Fruit fly (Drosophila melanogaster) S2 (cell line): ENCODE data around the gene nrv1.
A peak's percentile ranks its signal among the peaks of the same experiment; 100 is the strongest.

Source experiments
- CG8478 ChIP-seq: fragments of >200 bp; optimal IDR thresholded peaks from 2 replicates; lab custom pipeline; 2018
- CTCF ChIP-seq, 2 experiments: fragments of >200 bp; optimal IDR thresholded peaks; 2 replicates each; lab custom pipeline; 2018

Gene nrv1

DNA sequence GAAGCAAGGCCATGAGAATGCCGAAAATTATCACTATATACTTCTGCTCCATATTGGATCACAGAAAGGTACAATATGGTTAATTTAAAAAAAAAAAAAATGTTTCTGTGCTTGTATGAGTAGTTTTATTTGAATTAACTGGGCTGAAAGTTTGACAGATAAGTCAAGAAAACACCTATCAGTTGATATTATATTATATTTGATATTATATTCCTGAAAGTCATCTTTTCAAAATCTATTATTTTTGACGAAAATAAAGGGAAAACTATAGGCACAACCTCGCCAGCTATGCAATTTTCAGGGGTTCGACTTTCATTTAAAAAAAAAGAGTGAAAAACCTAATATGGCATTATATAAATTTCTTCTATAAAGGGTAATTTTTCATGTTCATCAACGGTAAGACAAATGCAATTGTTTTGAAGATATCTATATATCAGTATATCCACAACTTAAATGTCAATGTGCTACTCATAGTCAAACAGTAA is 12.1 kb upstream of the nrv1 start, which contains the start of the genes nrv2 and CG43610:
TSS of gene nrv2 (minus strand) at position 101 of the 485 bp plus-strand sequence.
TSS of gene CG43610 (plus strand) at position 435 of the 485 bp plus-strand sequence.
- TF ChIP-seq CG8478 (no peak), CTCF (optimal IDR thresholded peaks at IDR 0.05; lab: Kevin White, UChicago) (no peak)

DNA sequence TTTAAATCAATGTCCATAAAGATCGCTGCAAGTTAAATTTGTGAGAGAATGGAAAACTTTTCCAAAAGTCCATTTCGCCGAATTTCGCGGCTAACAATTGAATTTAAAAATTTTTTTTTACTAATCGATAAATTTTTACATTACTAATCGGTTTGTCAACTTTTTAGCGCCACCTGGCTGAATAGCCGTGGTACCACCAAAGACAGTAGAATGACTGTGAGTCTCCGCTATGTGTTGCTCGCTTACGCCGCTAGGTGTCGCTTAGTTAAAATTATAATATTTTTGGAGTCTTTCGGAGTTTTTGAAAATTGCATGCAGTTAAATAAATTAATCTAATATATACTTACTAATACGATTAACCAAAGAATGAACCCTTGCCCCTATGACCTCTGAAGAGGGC is 10.7 kb upstream of the nrv1 start:
- TF ChIP-seq CG8478 (no peak), CTCF (optimal IDR thresholded peaks at IDR 0.05; lab: Kevin White, UChicago) (peak; percentile 80 to 98)

DNA sequence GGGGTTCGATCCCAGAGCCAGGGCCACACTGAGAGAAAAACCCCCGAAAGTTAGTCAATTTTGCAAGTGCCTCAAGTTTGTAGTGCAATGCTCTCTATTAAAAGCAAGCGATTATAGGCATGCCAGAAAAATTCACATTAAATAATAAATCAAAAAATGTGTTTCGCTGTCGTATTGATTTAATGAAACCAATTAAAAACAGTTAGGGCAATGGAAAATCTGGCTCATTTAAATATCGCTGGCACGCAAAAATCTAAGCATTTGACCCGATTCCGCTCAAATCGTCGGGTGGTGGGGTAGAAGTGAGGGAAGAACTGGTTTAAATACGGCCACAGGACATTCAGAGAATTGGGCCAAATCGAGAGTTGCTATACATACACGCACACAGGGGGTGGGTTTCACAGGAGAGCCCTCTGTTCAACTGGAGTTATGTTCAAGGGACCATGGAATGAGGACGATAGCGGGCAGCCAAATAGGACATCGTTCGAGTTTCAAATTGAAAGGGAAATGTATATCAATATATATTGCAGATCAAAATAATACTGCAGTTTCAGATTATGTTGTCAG is 8.4 kb upstream of the nrv1 start:
- TF ChIP-seq CTCF (optimal IDR thresholded peaks at IDR 0.05; lab: Kevin White, UChicago), result no peak
- no peak for TF ChIP-seq CG8478

DNA sequence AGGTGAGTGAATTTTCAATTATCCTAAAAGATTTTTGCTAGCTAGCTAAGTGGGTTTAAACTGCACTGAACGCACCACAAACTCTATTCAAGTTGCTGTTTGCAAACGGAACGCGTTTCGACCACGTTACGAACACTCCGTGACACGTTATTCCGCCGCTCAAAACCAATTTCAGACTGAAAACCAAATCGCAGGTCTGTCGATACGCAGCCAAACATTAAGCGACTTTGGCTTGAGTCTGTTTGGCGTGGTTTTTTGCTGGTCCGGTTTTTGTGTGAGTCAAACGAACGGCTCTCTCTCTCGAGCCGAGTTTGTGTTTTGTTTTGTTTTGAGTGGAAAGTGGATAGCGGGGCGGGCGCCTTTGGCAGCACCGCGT is 7.7 kb upstream of the nrv1 start:
- TF ChIP-seq CG8478 (no peak), CTCF (optimal IDR thresholded peaks at IDR 0.05; lab: Kevin White, UChicago) (no peak)

DNA sequence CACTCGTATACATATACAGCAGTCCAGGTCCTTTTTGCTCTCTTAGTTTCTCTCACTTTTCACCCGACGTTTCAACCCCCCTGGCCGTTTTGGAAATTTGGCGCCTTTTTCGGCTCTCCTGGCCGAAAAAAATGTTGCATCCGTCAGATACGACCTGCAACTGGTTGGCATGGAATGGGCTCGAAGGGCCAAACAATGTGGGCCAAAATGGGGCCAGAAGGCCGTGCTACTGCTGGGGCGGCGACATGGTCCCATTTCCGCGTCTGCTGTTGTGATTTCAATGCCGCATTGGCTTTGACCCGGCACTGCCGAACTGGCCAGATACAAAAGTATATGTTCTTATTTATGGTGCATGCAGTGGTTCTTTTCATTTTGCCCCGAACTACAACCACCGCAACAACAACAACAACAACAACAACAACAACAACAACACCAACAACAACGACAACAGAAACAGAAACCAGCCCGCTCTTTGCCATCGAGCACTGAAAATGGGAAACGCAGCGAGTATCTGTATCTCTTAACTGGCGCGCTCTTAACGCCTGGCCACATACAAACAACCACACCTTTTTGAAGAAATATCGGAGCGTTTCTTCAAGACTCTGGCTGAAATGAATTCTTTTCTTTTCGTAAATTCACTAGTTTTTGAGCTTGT is 7.2 kb upstream of the nrv1 start:
- no peak for TF ChIP-seq CTCF (optimal IDR thresholded peaks at IDR 0.05; lab: Kevin White, UChicago)
- no peak for TF ChIP-seq CG8478

DNA sequence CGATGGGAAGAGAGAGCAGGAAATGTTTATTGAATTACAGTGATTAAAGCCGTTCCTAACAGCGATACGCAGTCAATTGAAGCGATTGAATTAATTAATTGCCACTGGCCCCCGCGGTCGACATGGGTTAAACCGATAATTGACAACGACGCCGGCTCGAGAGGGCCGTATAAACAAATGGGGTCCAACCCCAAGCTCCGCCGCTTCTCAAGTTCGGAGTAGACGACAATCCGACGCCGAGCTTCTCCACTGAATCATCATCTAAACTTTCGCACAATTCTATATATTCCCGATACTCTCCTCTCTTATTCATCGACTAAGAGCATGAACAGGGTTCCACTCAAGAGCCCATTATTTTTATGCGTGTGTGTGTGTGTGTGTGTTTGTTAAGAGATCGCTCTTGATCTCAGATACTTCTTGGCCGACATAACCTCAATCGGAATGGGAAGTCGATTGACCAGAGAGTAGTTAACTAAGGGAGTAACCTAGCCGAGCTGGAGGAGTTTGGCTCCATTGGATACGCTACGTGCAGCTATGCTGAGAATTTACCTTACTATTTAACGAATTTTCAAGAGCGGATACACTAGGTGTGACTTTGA is 5.3 kb upstream of the nrv1 start:
- no peak for TF ChIP-seq CG8478
- TF ChIP-seq CTCF (optimal IDR thresholded peaks at IDR 0.05; lab: Kevin White, UChicago), result no peak

DNA sequence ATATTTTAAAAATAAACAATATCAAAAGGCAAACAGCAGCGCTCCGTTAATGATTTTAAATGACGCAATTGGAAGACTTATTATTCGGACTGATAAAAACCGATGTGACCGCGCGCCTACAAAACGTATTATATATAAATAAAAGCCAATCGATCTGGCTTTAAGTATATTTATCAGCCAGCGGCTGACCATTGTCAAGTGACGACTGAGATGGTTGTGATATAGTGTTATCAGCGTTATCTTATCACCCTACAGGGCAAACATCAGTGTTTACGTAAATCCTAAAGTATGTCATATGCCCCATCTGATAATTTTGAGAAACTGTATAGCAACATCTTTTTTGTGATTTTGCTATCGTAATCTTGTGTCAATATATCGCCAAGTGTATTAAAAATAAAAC is 2.7 kb upstream of the nrv1 start:
- no peak for TF ChIP-seq CTCF (optimal IDR thresholded peaks at IDR 0.05; lab: Kevin White, UChicago)
- TF ChIP-seq CG8478, result no peak

DNA sequence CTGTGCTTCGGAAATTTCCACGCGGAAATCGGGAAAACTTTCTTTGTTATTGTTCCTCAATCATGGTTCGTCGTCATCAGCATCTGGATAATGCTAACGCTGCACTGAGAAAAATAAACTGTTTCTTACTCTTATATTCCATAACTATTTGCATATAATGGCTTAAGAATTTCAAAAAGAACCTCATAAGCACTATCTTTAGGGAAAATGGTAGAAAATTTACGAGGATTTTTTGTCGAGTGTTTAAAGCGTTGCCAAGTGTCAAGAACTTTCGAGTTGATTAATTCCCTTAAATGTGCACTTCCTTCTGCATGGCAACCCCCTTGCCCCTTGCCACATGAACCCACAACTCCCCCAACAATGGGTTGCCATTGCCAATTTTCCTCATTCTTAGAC is 1.3 kb upstream of the nrv1 start:
- no peak for TF ChIP-seq CG8478
- no peak for TF ChIP-seq CTCF (optimal IDR thresholded peaks at IDR 0.05; lab: Kevin White, UChicago)

DNA sequence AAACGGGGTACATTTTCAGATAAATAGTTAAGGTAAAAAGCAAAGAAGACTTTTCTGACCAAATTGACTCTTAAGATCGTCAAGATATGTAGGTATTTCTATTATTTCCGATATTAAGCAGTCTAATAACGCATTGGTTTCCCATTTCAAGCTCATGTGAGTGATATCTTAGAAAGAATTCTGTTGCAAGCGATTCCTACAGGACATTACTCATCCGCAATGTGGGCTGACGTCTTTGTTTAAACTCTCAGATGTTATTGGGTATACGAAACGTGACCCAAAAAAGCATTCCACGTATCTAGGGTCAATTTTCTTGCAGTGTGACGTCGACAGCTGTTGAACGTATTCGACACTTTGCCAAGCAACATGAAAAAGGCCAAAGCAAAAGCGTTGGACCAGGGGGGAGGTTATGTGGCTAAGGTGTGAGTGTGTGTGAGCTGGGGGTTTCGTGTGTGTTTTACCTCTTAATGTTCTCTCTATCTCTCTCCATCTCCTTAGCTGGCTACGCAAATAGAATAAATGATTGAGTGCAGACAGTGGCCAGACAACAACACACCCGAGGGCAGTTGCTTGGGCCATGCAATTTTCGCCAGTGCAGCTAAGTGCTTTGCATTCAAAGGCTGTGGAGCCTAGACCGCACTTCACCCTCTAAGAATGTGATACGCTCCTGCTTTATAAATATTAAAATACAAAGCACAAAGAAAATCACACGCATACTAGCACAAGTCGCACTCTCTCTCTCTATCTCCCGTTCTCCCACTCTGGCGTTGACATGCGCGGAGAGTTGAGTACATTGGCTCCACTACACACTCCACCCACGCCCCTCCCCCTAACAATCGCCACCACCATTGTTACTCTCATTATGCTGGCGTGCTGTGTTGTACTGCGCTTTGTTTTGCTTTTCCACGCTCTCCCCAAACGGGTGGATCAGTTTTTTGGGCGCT is 640 bp upstream of the nrv1 start:
- no peak for TF ChIP-seq CTCF (optimal IDR thresholded peaks at IDR 0.05; lab: Kevin White, UChicago)
- TF ChIP-seq CG8478, result no peak

DNA sequence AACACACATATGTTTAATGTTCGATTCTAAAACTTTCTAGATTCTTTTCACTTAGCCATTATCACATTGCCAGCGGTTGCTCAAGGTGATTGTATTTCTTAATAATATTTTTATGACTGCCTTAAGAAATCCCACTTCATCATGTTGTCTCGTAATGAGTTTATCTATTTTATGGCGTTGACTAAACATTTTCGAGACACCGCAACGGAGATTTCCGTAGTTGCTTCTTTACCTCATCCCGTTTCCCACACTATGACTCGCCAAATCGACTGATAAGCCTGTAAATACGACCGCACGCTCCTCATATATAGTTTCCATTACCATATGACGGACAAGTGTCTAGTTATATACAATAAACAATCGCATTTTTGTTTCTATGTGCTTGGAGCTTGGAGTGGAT is 1.1 kb downstream of the nrv1 start:
- no peak for TF ChIP-seq CG8478
- no peak for TF ChIP-seq CTCF (optimal IDR thresholded peaks at IDR 0.05; lab: Kevin White, UChicago)

DNA sequence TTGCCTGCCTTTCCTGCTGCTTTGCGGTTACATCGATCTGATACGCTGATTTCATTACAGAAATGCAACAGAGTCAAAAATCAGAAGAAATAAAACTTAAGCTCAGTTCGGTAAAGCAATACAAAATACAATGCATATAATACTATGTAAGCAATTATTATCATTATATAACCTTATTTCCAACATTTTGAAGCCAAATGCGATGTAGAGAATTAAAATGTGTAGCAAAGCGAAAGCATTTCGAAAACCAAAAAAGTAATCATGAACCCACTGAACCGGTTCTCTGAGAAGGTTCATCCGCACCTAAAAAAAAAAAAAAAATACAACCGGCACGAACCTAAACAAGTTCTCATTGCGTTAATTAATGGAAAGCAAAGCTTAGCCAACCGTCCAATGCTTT is 2.4 kb downstream of the nrv1 start:
- no peak for TF ChIP-seq CTCF (optimal IDR thresholded peaks at IDR 0.05; lab: Kevin White, UChicago)
- no peak for TF ChIP-seq CG8478

DNA sequence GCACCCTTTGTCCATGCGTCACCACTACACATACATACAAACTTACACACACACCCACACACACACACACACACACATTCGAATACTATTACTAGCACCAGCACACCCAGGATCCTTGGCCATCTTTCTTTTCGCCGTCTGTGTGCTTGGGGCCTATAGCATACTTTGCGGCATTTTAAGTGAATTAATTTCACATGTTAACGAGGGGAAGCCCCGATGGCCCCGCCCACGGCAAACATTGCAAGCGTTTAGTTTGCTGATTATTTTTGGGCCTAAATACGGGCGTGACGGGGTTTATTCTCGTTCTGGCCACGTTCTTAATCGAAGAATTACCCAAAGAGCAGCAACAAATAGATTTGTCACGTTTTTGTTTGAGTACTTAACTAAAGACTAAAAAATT is 3.3 kb downstream of the nrv1 start:
- no peak for TF ChIP-seq CG8478
- TF ChIP-seq CTCF (optimal IDR thresholded peaks at IDR 0.05; lab: Kevin White, UChicago), result no peak

DNA sequence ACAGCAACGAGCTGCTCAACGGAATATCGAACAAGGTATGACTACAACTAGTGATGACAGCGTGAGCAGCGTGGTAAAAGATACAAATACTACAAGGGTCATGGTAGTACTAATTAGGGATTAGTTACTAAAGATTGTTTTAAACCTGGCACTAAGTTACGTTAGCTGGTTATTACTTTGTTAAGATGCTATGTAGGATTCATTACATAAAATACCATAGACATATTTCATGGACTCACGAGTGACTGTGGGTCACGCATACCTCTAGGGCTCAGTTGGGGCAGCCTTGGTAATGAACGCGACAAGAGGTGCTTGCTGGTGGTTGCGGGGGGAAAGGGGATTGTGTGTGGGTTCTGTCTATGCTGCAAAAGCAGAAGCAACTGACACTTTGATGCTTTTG is 11.8 kb downstream of the nrv1 start:
- TF ChIP-seq CTCF (optimal IDR thresholded peaks at IDR 0.05; lab: Kevin White, UChicago) (no peak), CG8478 (no peak)

DNA sequence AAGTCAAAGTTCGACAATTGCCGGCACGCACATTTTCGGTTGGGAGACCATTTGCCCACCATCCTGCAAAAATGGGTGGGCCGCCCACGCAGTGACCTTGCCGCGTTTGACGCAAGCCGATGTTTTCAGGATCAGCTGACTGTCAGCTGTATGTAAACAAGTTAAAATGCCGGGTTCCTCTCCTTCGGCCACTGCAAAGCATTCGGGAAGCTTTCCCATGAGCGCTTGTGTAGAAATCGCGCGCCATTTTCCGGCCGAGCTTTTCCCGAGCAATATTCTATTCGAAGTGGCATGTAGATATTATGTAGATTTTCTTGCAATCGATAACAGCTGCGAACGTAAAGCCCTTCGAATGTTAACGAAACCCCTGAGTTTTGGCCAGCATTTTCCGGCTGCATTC is 13.0 kb downstream of the nrv1 start, which contains the start of gene CG17378:
TSS of gene CG17378 (plus strand) at position 397 of the 400 bp plus-strand sequence.
- TF ChIP-seq CTCF (optimal IDR thresholded peaks at IDR 0.05; lab: Kevin White, UChicago), result no peak
- no peak for TF ChIP-seq CG8478

DNA sequence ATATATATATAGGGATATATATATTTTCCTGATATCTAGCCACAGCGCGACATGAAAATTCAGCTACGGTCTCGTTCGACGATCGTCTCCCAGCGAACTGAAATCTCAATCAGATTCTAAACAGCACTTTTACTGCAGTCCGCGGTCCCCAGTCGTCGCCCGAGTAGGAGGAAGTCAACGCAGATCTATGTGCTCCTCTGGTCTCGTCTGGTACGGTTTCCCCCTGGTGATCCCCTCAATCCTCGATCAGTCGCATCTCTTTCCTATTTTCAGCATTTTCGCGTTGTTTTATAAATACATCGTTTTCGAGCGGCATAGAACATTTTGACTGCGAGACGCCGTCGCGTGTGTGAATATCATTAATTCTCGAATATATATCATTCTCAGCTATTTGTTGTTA is 14.0 kb downstream of the nrv1 start, which contains the start of gene LUBEL:
TSS of gene LUBEL (minus strand) at position 101 of the 400 bp plus-strand sequence.
- TF ChIP-seq CTCF (optimal IDR thresholded peaks at IDR 0.05; lab: Kevin White, UChicago), result no peak
- no peak for TF ChIP-seq CG8478
